Worm (Caenorhabditis elegans): ENCODE measurements around the gene nhr-71.

nhr-71 gene

ce11 chrX:13700642-13701233 is 46.4 kb upstream of the nhr-71 start (continued):
- peak; percentile 47 for TF ChIP-seq sptf-2 (GFP tag; optimal IDR thresholded peaks at IDR 0.05)
- TF ChIP-seq ceh-58 (GFP tag; IDR thresholded peaks at IDR 0.05): 0 out of 2 replicates have a peak, but pooled peaks have one; percentile 85
- peak; percentile 95 for TF ChIP-seq pha-4 (tag; optimal IDR thresholded peaks at IDR 0.05)
- peak; percentile 86 for TF ChIP-seq mxl-1 (tag; optimal IDR thresholded peaks at IDR 0.05)
- 0 out of 2 replicates have a peak, but pooled peaks have one; percentile 57 for TF ChIP-seq lag-1 (GFP tag; IDR thresholded peaks at IDR 0.05)
- peak; percentile 98 for TF ChIP-seq ztf-22 (GFP tag; optimal IDR thresholded peaks at IDR 0.05)
- TF ChIP-seq hmg-1.2 (GFP tag; IDR thresholded peaks at IDR 0.05): peak; percentile 86
- peak; percentile 97 for TF ChIP-seq K12H6.12 (tag; optimal IDR thresholded peaks at IDR 0.05)
- TF ChIP-seq tbx-9 (tag; optimal IDR thresholded peaks at IDR 0.05; ENCODE audit: borderline replicate concordance): peak; percentile 9
- peak; percentile 94 for TF ChIP-seq ekl-4 (GFP tag; IDR thresholded peaks at IDR 0.05)
- TF ChIP-seq lin-35 (GFP tag; optimal IDR thresholded peaks at IDR 0.05): peak in 2 of 3 experiments; percentile 88 to 98
- peak; percentile 98 for TF ChIP-seq egl-18 (GFP tag; IDR thresholded peaks at IDR 0.05)
- 0 out of 2 replicates have a peak, but pooled peaks have one; percentile 26 for TF ChIP-seq nfya-2 (GFP tag; IDR thresholded peaks at IDR 0.05)
- TF ChIP-seq snpc-1.1 (tag; optimal IDR thresholded peaks at IDR 0.05; ENCODE audit: insufficient read depth): no peak
- no peak for TF ChIP-seq hlh-12 (tag; optimal IDR thresholded peaks at IDR 0.05)
- TF ChIP-seq Y53F4B.3 (GFP tag; IDR thresholded peaks at IDR 0.05): no peak
- TF ChIP-seq athp-1 (tag; optimal IDR thresholded peaks at IDR 0.05): peak; percentile 62
- TF ChIP-seq C17E4.6 (GFP tag; IDR thresholded peaks at IDR 0.05): peak; percentile 90
- TF ChIP-seq let-526 (GFP tag; IDR thresholded peaks at IDR 0.05): peak; percentile 92
- TF ChIP-seq fkh-3 (tag; optimal IDR thresholded peaks at IDR 0.05): no peak
- peak; percentile 96 for TF ChIP-seq B0035.1 (tag; optimal IDR thresholded peaks at IDR 0.05)
- TF ChIP-seq madf-3 (GFP tag; IDR thresholded peaks at IDR 0.05): peak; percentile 83
- peak; percentile 86 for TF ChIP-seq nhr-179 (tag; optimal IDR thresholded peaks at IDR 0.05)
- TF ChIP-seq tbp1 (GFP tag; optimal IDR thresholded peaks at IDR 0.05): peak; percentile 82
- TF ChIP-seq ztf-25 (GFP tag; IDR thresholded peaks at IDR 0.05): no peak
- peak; percentile 23 for TF ChIP-seq snpc-3.4 (tag; optimal IDR thresholded peaks at IDR 0.05)
- peak; percentile 61 for TF ChIP-seq mel-28 (tag; optimal IDR thresholded peaks at IDR 0.05; ENCODE audit: borderline replicate concordance)
- no peak for TF ChIP-seq F39B2.1 (GFP tag; IDR thresholded peaks at IDR 0.05)
- peak; percentile 99 for TF ChIP-seq cebp-2 (GFP tag; IDR thresholded peaks at IDR 0.05)
- TF ChIP-seq F33H1.4 (GFP tag; IDR thresholded peaks at IDR 0.05): peak; percentile 33
- TF ChIP-seq cebp-1 (GFP tag; IDR thresholded peaks at IDR 0.05): peak; percentile 75
- TF ChIP-seq cebp-1 (tag; optimal IDR thresholded peaks at IDR 0.05): peak; percentile 98
- TF ChIP-seq attf-3 (GFP tag; conservative IDR thresholded peaks at IDR 0.05): peak; percentile 74
- TF ChIP-seq tlf-1 (GFP tag; optimal IDR thresholded peaks at IDR 0.05): peak; percentile 97

- TF ChIP-seq attf-3 (GFP tag; conservative IDR thresholded peaks at IDR 0.05) (no peak), nhr-120 (GFP tag; IDR thresholded peaks at IDR 0.05) (no peak), gei-17 (GFP tag; optimal IDR thresholded peaks at IDR 0.05) (no peak), T07F8.4 (tag; optimal IDR thresholded peaks at IDR 0.05) (no peak), mes-4 (tag; optimal IDR thresholded peaks at IDR 0.05) (no peak), F33H1.4 (GFP tag; IDR thresholded peaks at IDR 0.05) (no peak), zim-3 (tag; optimal IDR thresholded peaks at IDR 0.05) (no peak), dox-1 (GFP tag; IDR thresholded peaks at IDR 0.05) (no peak), ztf-18 (tag; optimal IDR thresholded peaks at IDR 0.05) (no peak), nhr-179 (tag; optimal IDR thresholded peaks at IDR 0.05) (no peak), madf-8 (GFP tag; conservative IDR thresholded peaks at IDR 0.05) (no peak)
Measured at ce11 chrX:13702923-13703322, 44.2 kb upstream of the nhr-71 start.

Data from whole organism, young adult.